Fruit fly (Drosophila melanogaster): ENCODE results near the gene Fum2.

Gene Fum2

dm6 chrX:6677826-6678489, 3.6 kb upstream of the Fum2 start, which contains the start of gene Fum1 (continued):
- TF ChIP-seq pita (GFP tag; optimal IDR thresholded peaks at IDR 0.05) (no peak), CG8290 (GFP tag; optimal IDR thresholded peaks at IDR 0.05) (peak; percentile 36), CG8290 (tag; optimal IDR thresholded peaks at IDR 0.05) (no peak), Hr39 (optimal IDR thresholded peaks at IDR 0.05) (no peak), sim (GFP tag; IDR thresholded peaks at IDR 0.05) (no peak), CHES-1-like (GFP tag; optimal IDR thresholded peaks at IDR 0.05) (peak; percentile 36), stc (GFP tag; IDR thresholded peaks at IDR 0.05) (no peak), MBD-R2 (GFP tag; IDR thresholded peaks at IDR 0.05) (peak; percentile 72), BtbVII (GFP tag; optimal IDR thresholded peaks at IDR 0.05) (no peak), bsh (GFP tag; optimal IDR thresholded peaks at IDR 0.05) (no peak), CG3847 (GFP tag; IDR thresholded peaks at IDR 0.05) (no peak), lab (GFP tag; optimal IDR thresholded peaks at IDR 0.05) (no peak), HHEX (GFP tag; optimal IDR thresholded peaks at IDR 0.05) (no peak), pnt (GFP tag; optimal IDR thresholded peaks at IDR 0.05) (no peak), CG33213 (GFP tag; optimal IDR thresholded peaks at IDR 0.05) (no peak), pfk (GFP tag; optimal IDR thresholded peaks at IDR 0.05) (no peak), Opbp (GFP tag; IDR thresholded peaks at IDR 0.05; ENCODE audit: partially characterized antibody) (peak; percentile 70; the same call in 2 of the 3 replicates), Trl (optimal IDR thresholded peaks at IDR 0.05) (no peak), Trl (GFP tag; optimal IDR thresholded peaks at IDR 0.05) (peak; percentile 10), ind (GFP tag; optimal IDR thresholded peaks at IDR 0.05) (no peak), CG10321 (GFP tag; IDR thresholded peaks at IDR 0.05) (no peak), CG15011 (GFP tag; optimal IDR thresholded peaks at IDR 0.05) (no peak), disco-r (GFP tag; optimal IDR thresholded peaks at IDR 0.05) (no peak), nau (GFP tag; optimal IDR thresholded peaks at IDR 0.05) (no peak), unc-4 (GFP tag; IDR thresholded peaks at IDR 0.05; ENCODE audit: partially characterized antibody) (peak; percentile 94), CG13894 (tag; optimal IDR thresholded peaks at IDR 0.05) (peak; percentile 40), CG12659 (GFP tag; optimal IDR thresholded peaks at IDR 0.05) (peak; percentile 44), CG2678 (tag; optimal IDR thresholded peaks at IDR 0.05) (no peak), ssp (GFP tag; IDR thresholded peaks at IDR 0.05) (no peak), MESR4 (GFP tag; optimal IDR thresholded peaks at IDR 0.05) (peak; percentile 54), ci (GFP tag; IDR thresholded peaks at IDR 0.05) (no peak), Sin3A (optimal IDR thresholded peaks at IDR 0.05) (peak; percentile 91), ems (GFP tag; optimal IDR thresholded peaks at IDR 0.05) (no peak), wek (GFP tag; optimal IDR thresholded peaks at IDR 0.05) (no peak), grn (GFP tag; optimal IDR thresholded peaks at IDR 0.05) (no peak), YL-1 (GFP tag; optimal IDR thresholded peaks at IDR 0.05) (peak; percentile 29), CG10267 (tag; optimal IDR thresholded peaks at IDR 0.05) (peak; percentile 44), CG11723 (GFP tag; optimal IDR thresholded peaks at IDR 0.05) (no peak), twi (tag; optimal IDR thresholded peaks at IDR 0.05) (no peak)

dm6 chrX:6678635-6679501, 2.7 kb upstream of the Fum2 start, which contains the start of gene ND-ASHI:
TSS of gene ND-ASHI (minus strand) at chrX:6679118.
- peak; percentile 97 for TF ChIP-seq CG17328 (GFP tag; IDR thresholded peaks at IDR 0.05)
- peak; percentile 90 for TF ChIP-seq CG6254 (GFP tag; optimal IDR thresholded peaks at IDR 0.05)
- TF ChIP-seq CG12155 (GFP tag; optimal IDR thresholded peaks at IDR 0.05): peak; percentile 93
- peak; percentile 66 for TF ChIP-seq CG9876 (GFP tag; optimal IDR thresholded peaks at IDR 0.05)
- peak; percentile 81; the same call in 2 of the 3 replicates for TF ChIP-seq jigr1 (GFP tag; IDR thresholded peaks at IDR 0.05)
- peak; percentile 52 for TF ChIP-seq Sry-δ (GFP tag; optimal IDR thresholded peaks at IDR 0.05)
- peak; percentile 92 for TF ChIP-seq CoRest (tag; optimal IDR thresholded peaks at IDR 0.05)
- TF ChIP-seq Med (GFP tag): peak; percentile 99
- peak; percentile 87 for TF ChIP-seq CG1529 (GFP tag; optimal IDR thresholded peaks at IDR 0.05)
- peak; percentile 90 for TF ChIP-seq sr (GFP tag; IDR thresholded peaks at IDR 0.05)
- TF ChIP-seq lmd (GFP tag; IDR thresholded peaks at IDR 0.05): peak; percentile 96
- TF ChIP-seq pros (GFP tag; optimal IDR thresholded peaks at IDR 0.05): no peak
- TF ChIP-seq salm (tag; optimal IDR thresholded peaks at IDR 0.05): peak; percentile 84
